Comparison of ENCODE assay signal across 1 fruit fly cellular context in the genomic region with DNA sequence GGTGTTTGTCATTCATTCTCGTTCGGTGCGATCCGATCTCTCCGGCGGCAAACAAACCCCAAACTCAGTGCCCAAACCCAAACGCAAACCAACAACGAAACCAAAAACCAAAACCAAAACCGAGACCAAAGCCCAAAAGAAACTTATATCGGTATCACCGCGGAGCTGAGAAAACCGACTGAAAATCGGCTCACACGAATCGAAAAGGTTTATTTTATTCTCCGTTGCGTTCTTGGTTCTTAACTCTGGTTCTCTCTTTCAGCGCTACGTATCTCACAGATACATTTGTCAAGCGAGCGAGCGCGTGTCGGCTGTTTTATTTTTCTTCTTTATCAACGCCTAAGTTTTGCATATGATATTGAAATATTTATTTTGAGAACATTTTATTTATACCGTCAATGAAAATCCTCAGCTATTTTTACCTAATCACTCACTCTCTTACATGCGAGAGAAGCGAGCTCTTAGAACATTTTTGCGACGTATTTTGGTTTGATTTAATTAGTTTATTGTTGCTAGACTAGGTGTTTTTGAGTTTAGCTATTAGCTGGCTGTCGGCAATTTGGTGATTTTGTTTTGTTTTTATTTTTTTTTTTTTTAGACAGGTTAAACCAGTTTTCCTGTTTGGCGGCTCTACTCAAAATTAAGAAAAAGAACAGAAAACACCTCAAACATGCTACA.
A peak's percentile ranks its signal among the peaks of the same experiment; 100 is the strongest.
TF ChIP-seq lines count a peak whose summit lies in the region.

No protein-coding gene starts in this region.

TF ChIP-seq in whole organism, embryonic, 481 proteins besides CTCF, POLR2A, EP300 and RAD21 (continued from another document):
- no peak for TF ChIP-seq CG7928 (GFP tag; optimal IDR thresholded peaks at IDR 0.05; lab: Kevin White, UChicago)
- no peak for TF ChIP-seq Elba2 (GFP tag; optimal IDR thresholded peaks at IDR 0.05; lab: Kevin White, UChicago)
- no peak for TF ChIP-seq crp (GFP tag; optimal IDR thresholded peaks at IDR 0.05; lab: Kevin White, UChicago)
- TF ChIP-seq CG14441 (GFP tag; IDR thresholded peaks at IDR 0.05; lab: Robert Waterston, UW): no peak
- TF ChIP-seq CG18619 (GFP tag; optimal IDR thresholded peaks at IDR 0.05; lab: Kevin White, UChicago): no peak
- TF ChIP-seq exex (tag; optimal IDR thresholded peaks at IDR 0.05; lab: Kevin White, UChicago): no peak
- TF ChIP-seq repo (GFP tag; optimal IDR thresholded peaks at IDR 0.05; lab: Kevin White, UChicago): no peak
- no peak for TF ChIP-seq gsb (GFP tag; IDR thresholded peaks at IDR 0.05; lab: Robert Waterston, UW)
- TF ChIP-seq CG8290 (GFP tag; optimal IDR thresholded peaks at IDR 0.05; lab: Kevin White, UChicago): peak; percentile 10
- no peak for TF ChIP-seq CG8290 (tag; optimal IDR thresholded peaks at IDR 0.05; lab: Kevin White, UChicago)
- no peak for TF ChIP-seq CG2875 (GFP tag; optimal IDR thresholded peaks at IDR 0.05; lab: Kevin White, UChicago)
- TF ChIP-seq eve (GFP tag; optimal IDR thresholded peaks at IDR 0.05; lab: Kevin White, UChicago): peak in 1 of 2 experiments; percentile 29
- no peak for TF ChIP-seq Bdp1 (GFP tag; optimal IDR thresholded peaks at IDR 0.05; lab: Kevin White, UChicago)
- no peak for TF ChIP-seq CG34376 (GFP tag; optimal IDR thresholded peaks at IDR 0.05; lab: Kevin White, UChicago)
- TF ChIP-seq CG8478 (optimal IDR thresholded peaks at IDR 0.05; lab: Kevin White, UChicago): no peak
- no peak for TF ChIP-seq ind (GFP tag; optimal IDR thresholded peaks at IDR 0.05; lab: Kevin White, UChicago)
- no peak for TF ChIP-seq CG18476 (GFP tag; optimal IDR thresholded peaks at IDR 0.05; lab: Kevin White, UChicago)
- TF ChIP-seq wek (GFP tag; optimal IDR thresholded peaks at IDR 0.05; lab: Kevin White, UChicago): no peak
- TF ChIP-seq chif (GFP tag; optimal IDR thresholded peaks at IDR 0.05; lab: Kevin White, UChicago): no peak
- no peak for TF ChIP-seq CG33213 (GFP tag; optimal IDR thresholded peaks at IDR 0.05; lab: Kevin White, UChicago)
- TF ChIP-seq CG6175 (GFP tag; IDR thresholded peaks at IDR 0.05; lab: Robert Waterston, UW): no peak
- no peak for TF ChIP-seq CG4404 (GFP tag; IDR thresholded peaks at IDR 0.05; lab: Robert Waterston, UW)
- no peak for TF ChIP-seq D19A (tag; optimal IDR thresholded peaks at IDR 0.05; lab: Kevin White, UChicago)
- TF ChIP-seq zfh1 (GFP tag; IDR thresholded peaks at IDR 0.05; lab: Robert Waterston, UW): 0 out of 3 replicates have a peak, but pooled peaks have one; percentile 11
- TF ChIP-seq trh (GFP tag; optimal IDR thresholded peaks at IDR 0.05; lab: Kevin White, UChicago): no peak
- TF ChIP-seq emc (GFP tag; optimal IDR thresholded peaks at IDR 0.05; lab: Kevin White, UChicago): no peak
- TF ChIP-seq Sox100B (GFP tag; optimal IDR thresholded peaks at IDR 0.05; lab: Kevin White, UChicago): no peak
- TF ChIP-seq crol (GFP tag; IDR thresholded peaks at IDR 0.05; lab: Robert Waterston, UW): no peak
- no peak for TF ChIP-seq nerfin-1 (tag; optimal IDR thresholded peaks at IDR 0.05; lab: Kevin White, UChicago)
- TF ChIP-seq MTF-1 (GFP tag; optimal IDR thresholded peaks at IDR 0.05; lab: Kevin White, UChicago; ENCODE audit: borderline replicate concordance): no peak
- no peak for TF ChIP-seq CG5953 (GFP tag; IDR thresholded peaks at IDR 0.05; lab: Robert Waterston, UW)
- no peak for TF ChIP-seq pzg (GFP tag; optimal IDR thresholded peaks at IDR 0.05; lab: Kevin White, UChicago)
- TF ChIP-seq CG15011 (GFP tag; optimal IDR thresholded peaks at IDR 0.05; lab: Kevin White, UChicago): no peak
- TF ChIP-seq sd (tag; optimal IDR thresholded peaks at IDR 0.05; lab: Kevin White, UChicago): no peak
- TF ChIP-seq Hr51 (GFP tag; optimal IDR thresholded peaks at IDR 0.05; lab: Kevin White, UChicago): no peak
- TF ChIP-seq danr (GFP tag; IDR thresholded peaks at IDR 0.05; lab: Robert Waterston, UW): no peak
- TF ChIP-seq unpg (GFP tag; optimal IDR thresholded peaks at IDR 0.05; lab: Kevin White, UChicago): no peak
- TF ChIP-seq Meics (GFP tag; optimal IDR thresholded peaks at IDR 0.05; lab: Kevin White, UChicago): no peak
- no peak for TF ChIP-seq gce (GFP tag; IDR thresholded peaks at IDR 0.05; lab: Robert Waterston, UW)
- TF ChIP-seq Opbp (GFP tag; IDR thresholded peaks at IDR 0.05; lab: Robert Waterston, UW; ENCODE audit: partially characterized antibody): no peak
- no peak for TF ChIP-seq Eip74EF (GFP tag; optimal IDR thresholded peaks at IDR 0.05; lab: Kevin White, UChicago)
- TF ChIP-seq sim (GFP tag; IDR thresholded peaks at IDR 0.05; lab: Robert Waterston, UW): no peak
- TF ChIP-seq CG17385 (GFP tag; optimal IDR thresholded peaks at IDR 0.05; lab: Kevin White, UChicago): no peak
- no peak for TF ChIP-seq dmrt11E (tag; optimal IDR thresholded peaks at IDR 0.05; lab: Kevin White, UChicago)
- no peak for TF ChIP-seq CG2129 (GFP tag; IDR thresholded peaks at IDR 0.05; lab: Robert Waterston, UW; ENCODE audit: partially characterized antibody)
- no peak for TF ChIP-seq CG9932 (GFP tag; IDR thresholded peaks at IDR 0.05; lab: Robert Waterston, UW)
- no peak for TF ChIP-seq gcm2 (GFP tag; optimal IDR thresholded peaks at IDR 0.05; lab: Kevin White, UChicago)
- no peak for TF ChIP-seq Taf1 (GFP tag; IDR thresholded peaks at IDR 0.05; lab: Robert Waterston, UW)
- no peak for TF ChIP-seq Ada2b (GFP tag; IDR thresholded peaks at IDR 0.05; lab: Robert Waterston, UW)
- no peak for TF ChIP-seq oc (tag; optimal IDR thresholded peaks at IDR 0.05; lab: Kevin White, UChicago)
- peak; percentile 65 for TF ChIP-seq pfk (GFP tag; optimal IDR thresholded peaks at IDR 0.05; lab: Kevin White, UChicago)
- no peak for TF ChIP-seq yki (optimal IDR thresholded peaks at IDR 0.05; lab: Kevin White, UChicago)
- TF ChIP-seq CG7839 (tag; optimal IDR thresholded peaks at IDR 0.05; lab: Kevin White, UChicago): no peak
- peak; percentile 28; the same call in 1 of the 3 replicates for TF ChIP-seq CG6791 (GFP tag; IDR thresholded peaks at IDR 0.05; lab: Robert Waterston, UW; ENCODE audit: partially characterized antibody)
- TF ChIP-seq nau (GFP tag; optimal IDR thresholded peaks at IDR 0.05; lab: Kevin White, UChicago): no peak
- TF ChIP-seq Atf6 (GFP tag; IDR thresholded peaks at IDR 0.05; lab: Robert Waterston, UW): no peak
- no peak for TF ChIP-seq gsb-n (tag; optimal IDR thresholded peaks at IDR 0.05; lab: Kevin White, UChicago)
- no peak for TF ChIP-seq cg (GFP tag; optimal IDR thresholded peaks at IDR 0.05; lab: Kevin White, UChicago)
- no peak for TF ChIP-seq CG1603 (tag; optimal IDR thresholded peaks at IDR 0.05; lab: Kevin White, UChicago)
- TF ChIP-seq CG7963 (GFP tag; IDR thresholded peaks at IDR 0.05; lab: Robert Waterston, UW; ENCODE audit: partially characterized antibody): no peak
- TF ChIP-seq Bteb2 (GFP tag; optimal IDR thresholded peaks at IDR 0.05; lab: Kevin White, UChicago): no peak
- TF ChIP-seq CG4854 (GFP tag; optimal IDR thresholded peaks at IDR 0.05; lab: Kevin White, UChicago): no peak
- no peak for TF ChIP-seq dm (GFP tag; optimal IDR thresholded peaks at IDR 0.05; lab: Kevin White, UChicago)
- TF ChIP-seq CG2120 (GFP tag; optimal IDR thresholded peaks at IDR 0.05; lab: Kevin White, UChicago): no peak
- TF ChIP-seq CG1233 (GFP tag; optimal IDR thresholded peaks at IDR 0.05; lab: Kevin White, UChicago): no peak
- TF ChIP-seq CG14050 (GFP tag; IDR thresholded peaks at IDR 0.05; lab: Robert Waterston, UW): no peak
- TF ChIP-seq pan (optimal IDR thresholded peaks at IDR 0.05; lab: Kevin White, UChicago): no peak
- TF ChIP-seq pan (GFP tag; optimal IDR thresholded peaks at IDR 0.05 in 1 of 2, IDR thresholded peaks at IDR 0.05 in 1 of 2): peak in 1 of 2 experiments; percentile 7
- TF ChIP-seq Rfx (GFP tag; IDR thresholded peaks at IDR 0.05; lab: Robert Waterston, UW): no peak
- peak; percentile 5 for TF ChIP-seq CrebB (tag; optimal IDR thresholded peaks at IDR 0.05; lab: Kevin White, UChicago)
- TF ChIP-seq run (tag; optimal IDR thresholded peaks at IDR 0.05; lab: Kevin White, UChicago): no peak
- no peak for TF ChIP-seq CG1647 (GFP tag; optimal IDR thresholded peaks at IDR 0.05; lab: Kevin White, UChicago)
- TF ChIP-seq onecut (GFP tag; IDR thresholded peaks at IDR 0.05; lab: Robert Waterston, UW): no peak
- TF ChIP-seq cwo (GFP tag; optimal IDR thresholded peaks at IDR 0.05; lab: Kevin White, UChicago): peak; percentile 28
- TF ChIP-seq CG13624 (GFP tag; optimal IDR thresholded peaks at IDR 0.05; lab: Kevin White, UChicago): no peak
- TF ChIP-seq chm (GFP tag; IDR thresholded peaks at IDR 0.05; lab: Robert Waterston, UW): no peak
- TF ChIP-seq CG12744 (GFP tag; optimal IDR thresholded peaks at IDR 0.05; lab: Kevin White, UChicago): no peak
- TF ChIP-seq pum (GFP tag; optimal IDR thresholded peaks at IDR 0.05; lab: Kevin White, UChicago): no peak
- TF ChIP-seq chinmo (GFP tag; IDR thresholded peaks at IDR 0.05; lab: Robert Waterston, UW; ENCODE audit: partially characterized antibody): 0 out of 4 replicates have a peak, but pooled peaks have one; percentile 6
- no peak for TF ChIP-seq Dad (GFP tag; optimal IDR thresholded peaks at IDR 0.05; lab: Kevin White, UChicago)
- TF ChIP-seq CG34422 (GFP tag; IDR thresholded peaks at IDR 0.05; lab: Robert Waterston, UW): no peak
- no peak for TF ChIP-seq CG4820 (GFP tag; optimal IDR thresholded peaks at IDR 0.05; lab: Kevin White, UChicago)
- no peak for TF ChIP-seq CG15514 (GFP tag; optimal IDR thresholded peaks at IDR 0.05; lab: Kevin White, UChicago)
- no peak for TF ChIP-seq Dip3 (GFP tag; optimal IDR thresholded peaks at IDR 0.05; lab: Kevin White, UChicago)
- no peak for TF ChIP-seq HLH54F (GFP tag; optimal IDR thresholded peaks at IDR 0.05; lab: Kevin White, UChicago)
- no peak for TF ChIP-seq aop (GFP tag; IDR thresholded peaks at IDR 0.05; lab: Robert Waterston, UW)
- no peak for TF ChIP-seq CG4282 (GFP tag; optimal IDR thresholded peaks at IDR 0.05; lab: Kevin White, UChicago)
- no peak for TF ChIP-seq Hr78 (GFP tag; optimal IDR thresholded peaks at IDR 0.05; lab: Kevin White, UChicago)
- TF ChIP-seq CG14965 (GFP tag; optimal IDR thresholded peaks at IDR 0.05; lab: Kevin White, UChicago; ENCODE audit: borderline replicate concordance): no peak
- TF ChIP-seq CG11560 (tag; IDR thresholded peaks at IDR 0.05; lab: Robert Waterston, UW): no peak
- TF ChIP-seq CG12391 (tag; optimal IDR thresholded peaks at IDR 0.05; lab: Kevin White, UChicago): no peak
- TF ChIP-seq CG2116 (GFP tag; optimal IDR thresholded peaks at IDR 0.05; lab: Kevin White, UChicago): no peak
- TF ChIP-seq CG16813 (GFP tag; IDR thresholded peaks at IDR 0.05; lab: Robert Waterston, UW; ENCODE audit: partially characterized antibody): no peak
- no peak for TF ChIP-seq ewg (GFP tag; optimal IDR thresholded peaks at IDR 0.05; lab: Kevin White, UChicago)
- no peak for TF ChIP-seq CG12659 (GFP tag; optimal IDR thresholded peaks at IDR 0.05; lab: Kevin White, UChicago)
- TF ChIP-seq CG14710 (tag; optimal IDR thresholded peaks at IDR 0.05; lab: Kevin White, UChicago): no peak
- TF ChIP-seq CG10543 (GFP tag; optimal IDR thresholded peaks at IDR 0.05; lab: Kevin White, UChicago): peak; percentile 3
- TF ChIP-seq CG14860 (GFP tag; IDR thresholded peaks at IDR 0.05; lab: Robert Waterston, UW; ENCODE audit: partially characterized antibody): no peak
- TF ChIP-seq crc (GFP tag; optimal IDR thresholded peaks at IDR 0.05; lab: Kevin White, UChicago): no peak
- TF ChIP-seq Antp (GFP tag; optimal IDR thresholded peaks at IDR 0.05; lab: Kevin White, UChicago): no peak
- TF ChIP-seq tna (GFP tag; IDR thresholded peaks at IDR 0.05; lab: Robert Waterston, UW; ENCODE audit: partially characterized antibody): no peak
- no peak for TF ChIP-seq her (GFP tag; optimal IDR thresholded peaks at IDR 0.05; lab: Kevin White, UChicago)
- TF ChIP-seq CG8359 (GFP tag; optimal IDR thresholded peaks at IDR 0.05; lab: Kevin White, UChicago; ENCODE audit: borderline replicate concordance): no peak
- no peak for TF ChIP-seq nerfin-2 (GFP tag; IDR thresholded peaks at IDR 0.05; lab: Robert Waterston, UW; ENCODE audit: partially characterized antibody)
- no peak for TF ChIP-seq CG9609 (GFP tag; optimal IDR thresholded peaks at IDR 0.05; lab: Kevin White, UChicago)
- TF ChIP-seq Dll (GFP tag; IDR thresholded peaks at IDR 0.05; lab: Robert Waterston, UW; ENCODE audit: partially characterized antibody): no peak
- TF ChIP-seq Six4 (GFP tag; optimal IDR thresholded peaks at IDR 0.05; lab: Kevin White, UChicago): no peak
- no peak for TF ChIP-seq bowl (GFP tag; IDR thresholded peaks at IDR 0.05; lab: Robert Waterston, UW)
- TF ChIP-seq CG7271 (tag; optimal IDR thresholded peaks at IDR 0.05; lab: Kevin White, UChicago): no peak
- no peak for TF ChIP-seq Mes4 (GFP tag; optimal IDR thresholded peaks at IDR 0.05; lab: Kevin White, UChicago)
- TF ChIP-seq ken (GFP tag; IDR thresholded peaks at IDR 0.05; lab: Robert Waterston, UW): no peak
- no peak for TF ChIP-seq Adf1 (GFP tag; IDR thresholded peaks at IDR 0.05; lab: Robert Waterston, UW)
- no peak for TF ChIP-seq CG16779 (GFP tag; IDR thresholded peaks at IDR 0.05; lab: Robert Waterston, UW)
